Fruit fly (Drosophila melanogaster): Measurements from ENCODE around the gene SoYb.

Gene SoYb

DNA sequence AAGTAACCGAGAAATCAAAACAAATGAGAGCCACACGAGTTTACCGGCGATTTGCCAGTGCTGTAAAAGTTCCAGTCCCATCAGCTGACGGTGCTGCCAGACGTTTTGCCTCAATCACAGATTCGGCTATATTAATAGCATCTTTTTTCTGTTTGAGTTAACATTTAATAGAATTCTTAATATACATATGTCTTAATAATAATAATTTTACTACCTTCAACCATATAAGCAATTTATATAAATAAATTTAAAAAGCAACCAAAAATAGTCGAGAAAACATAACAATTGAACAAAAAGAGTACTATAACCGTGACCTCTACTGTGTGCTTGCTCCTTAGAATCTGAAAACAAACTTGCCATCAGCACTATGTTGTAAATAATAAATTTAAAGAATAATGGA is 48.4 kb downstream of the SoYb start, which contains the start of the genes CG13126 and CG4709:
Gene CG13126 (minus strand): TSS at position 63 of the 400 bp plus-strand sequence.
Gene CG4709 (plus strand): TSS at position 207 of the 400 bp plus-strand sequence.
- TF ChIP-seq D1 (tag; optimal IDR thresholded peaks at IDR 0.05) (no peak), Pif1A (GFP tag; optimal IDR thresholded peaks at IDR 0.05) (peak; percentile 81), CG15710 (tag; optimal IDR thresholded peaks at IDR 0.05) (peak; percentile 89), Pif1B (GFP tag; optimal IDR thresholded peaks at IDR 0.05) (peak; percentile 89), CG12605 (GFP tag; IDR thresholded peaks at IDR 0.05) (peak; percentile 95), CG8301 (tag; optimal IDR thresholded peaks at IDR 0.05) (peak; percentile 92), Snoo (tag; optimal IDR thresholded peaks at IDR 0.05) (peak; percentile 86), rn (GFP tag; IDR thresholded peaks at IDR 0.05) (peak; percentile 59; the same call in 1 of the 2 replicates), CG32121 (GFP tag; IDR thresholded peaks at IDR 0.05) (peak; percentile 89), CG4496 (GFP tag; IDR thresholded peaks at IDR 0.05) (peak; percentile 87), gl (tag; optimal IDR thresholded peaks at IDR 0.05) (peak; percentile 80), Ets98B (GFP tag; IDR thresholded peaks at IDR 0.05) (peak; percentile 90), CG8159 (tag; optimal IDR thresholded peaks at IDR 0.05) (peak; percentile 97), CG17806 (tag; optimal IDR thresholded peaks at IDR 0.05) (peak; percentile 96), CG14655 (GFP tag; optimal IDR thresholded peaks at IDR 0.05) (peak; percentile 94), CG9948 (tag; optimal IDR thresholded peaks at IDR 0.05) (peak; percentile 93), EcR (GFP tag; optimal IDR thresholded peaks at IDR 0.05) (peak; percentile 19), CG13204 (GFP tag; optimal IDR thresholded peaks at IDR 0.05) (peak; percentile 56), fd96Ca (GFP tag; IDR thresholded peaks at IDR 0.05) (peak; percentile 71), CG34367 (tag; optimal IDR thresholded peaks at IDR 0.05) (peak; percentile 74), CG10348 (GFP tag; IDR thresholded peaks at IDR 0.05) (no peak)

DNA sequence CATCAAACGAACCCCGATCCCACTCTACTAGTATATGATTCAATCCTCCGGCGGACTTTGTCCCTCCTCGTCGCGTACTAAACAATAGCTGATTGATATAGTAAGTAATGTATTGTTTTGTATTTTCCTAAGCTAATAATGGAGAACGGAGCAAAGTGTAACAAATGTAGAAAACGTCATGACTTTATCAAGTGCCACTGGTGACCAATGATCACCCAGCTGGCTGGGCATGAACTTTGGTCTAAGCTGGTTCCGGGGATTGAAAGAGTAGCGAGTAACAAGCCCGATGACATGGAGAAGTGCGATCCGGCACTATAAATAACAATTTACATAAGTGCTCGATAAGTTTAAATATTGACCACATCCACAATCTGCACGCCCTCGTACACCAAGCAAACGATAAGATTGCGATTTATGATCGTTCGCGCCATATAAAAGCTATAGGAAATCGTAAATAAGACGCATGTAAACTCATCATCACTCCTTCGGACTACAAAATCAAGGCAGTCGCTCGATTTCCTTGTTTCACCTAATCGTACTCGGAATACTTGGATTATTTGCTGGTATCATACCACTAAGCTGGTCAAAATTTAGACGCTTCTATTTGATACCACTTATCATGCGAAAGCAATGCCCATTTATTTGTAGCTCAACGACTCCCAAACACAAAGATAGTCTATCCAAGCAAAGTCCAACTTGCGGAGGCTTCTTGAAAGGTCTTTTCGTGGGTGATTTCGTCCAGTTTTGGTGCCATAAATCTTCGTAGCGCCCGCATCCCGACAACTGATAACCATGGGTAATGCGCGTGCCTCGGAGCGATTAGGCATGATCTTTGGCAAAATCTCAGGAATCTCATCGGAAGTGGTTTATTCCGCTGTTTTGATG is 53.1 kb downstream of the SoYb start:
- TF ChIP-seq Pif1A (GFP tag; optimal IDR thresholded peaks at IDR 0.05) (peak; percentile 2), CG15710 (tag; optimal IDR thresholded peaks at IDR 0.05) (no peak), CG9948 (tag; optimal IDR thresholded peaks at IDR 0.05) (no peak), CG17806 (tag; optimal IDR thresholded peaks at IDR 0.05) (no peak), D1 (tag; optimal IDR thresholded peaks at IDR 0.05) (no peak), CG12605 (GFP tag; IDR thresholded peaks at IDR 0.05) (peak; percentile 47; the same call in 1 of the 2 replicates), CG34367 (tag; optimal IDR thresholded peaks at IDR 0.05) (no peak), Snoo (tag; optimal IDR thresholded peaks at IDR 0.05) (no peak), CG14655 (GFP tag; optimal IDR thresholded peaks at IDR 0.05) (peak; percentile 31), EcR (GFP tag; optimal IDR thresholded peaks at IDR 0.05) (no peak), Pif1B (GFP tag; optimal IDR thresholded peaks at IDR 0.05) (peak; percentile 17), rn (GFP tag; IDR thresholded peaks at IDR 0.05) (no peak), CG4496 (GFP tag; IDR thresholded peaks at IDR 0.05) (no peak), CG10348 (GFP tag; IDR thresholded peaks at IDR 0.05) (no peak), CG13204 (GFP tag; optimal IDR thresholded peaks at IDR 0.05) (peak; percentile 25), CG32121 (GFP tag; IDR thresholded peaks at IDR 0.05) (no peak), CG8301 (tag; optimal IDR thresholded peaks at IDR 0.05) (peak; percentile 23), CG8159 (tag; optimal IDR thresholded peaks at IDR 0.05) (no peak), fd96Ca (GFP tag; IDR thresholded peaks at IDR 0.05) (no peak), gl (tag; optimal IDR thresholded peaks at IDR 0.05) (no peak), Ets98B (GFP tag; IDR thresholded peaks at IDR 0.05) (no peak; the same call in 1 of the 2 replicates)

DNA sequence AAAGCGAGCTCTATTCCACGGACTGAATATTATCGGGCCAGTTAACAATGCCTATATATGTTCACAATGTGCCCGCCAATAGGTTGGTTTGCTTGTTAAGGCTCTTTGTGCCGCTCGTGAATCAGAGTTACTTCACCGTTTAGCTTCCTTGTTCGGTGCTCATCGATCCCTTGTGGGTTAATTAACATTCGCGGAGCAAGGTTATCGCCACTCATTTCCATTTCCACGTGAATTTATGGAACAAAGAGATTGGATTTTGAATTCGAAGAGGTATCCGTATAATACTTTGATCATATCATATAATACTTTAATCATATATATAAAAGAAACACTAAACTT is 54.0 kb downstream of the SoYb start:
- TF ChIP-seq Pif1A (GFP tag; optimal IDR thresholded peaks at IDR 0.05) (no peak), Pif1B (GFP tag; optimal IDR thresholded peaks at IDR 0.05) (no peak), CG8159 (tag; optimal IDR thresholded peaks at IDR 0.05) (no peak)

DNA sequence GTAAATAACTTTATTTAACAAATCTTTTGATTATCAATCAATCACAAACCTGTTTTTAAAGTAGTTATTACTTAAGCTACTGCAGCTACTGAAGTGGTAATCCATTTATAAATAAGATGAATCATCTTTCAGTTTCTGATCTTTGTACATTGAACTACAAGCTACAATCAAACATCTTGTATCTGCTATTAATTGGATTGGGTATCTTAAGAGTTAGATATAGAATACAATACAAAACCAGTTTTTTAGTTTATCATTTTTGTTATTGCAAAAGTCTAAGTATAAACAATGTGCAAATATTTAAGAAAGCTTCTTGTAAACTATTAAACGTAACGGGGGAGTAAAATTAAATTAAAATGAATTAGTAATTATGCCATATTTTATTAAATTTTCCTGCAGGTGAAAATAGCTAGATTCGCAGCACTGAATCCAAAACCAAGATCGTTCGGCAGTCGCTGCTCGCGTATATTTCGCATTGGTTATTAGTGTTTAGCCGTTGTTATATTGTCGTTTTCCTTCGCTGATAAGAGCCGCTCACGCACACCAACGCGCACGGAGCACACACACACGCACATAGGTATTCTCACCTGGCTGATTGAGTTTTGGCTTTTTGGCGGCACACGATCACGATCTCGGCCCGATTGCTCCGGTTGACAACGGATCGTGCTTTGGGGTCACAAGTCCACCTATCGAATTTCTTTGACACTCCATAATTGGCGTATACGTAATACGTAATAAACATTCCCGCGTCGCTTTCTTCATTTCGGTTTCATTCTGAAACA is 54.6 kb downstream of the SoYb start:
- TF ChIP-seq CG4496 (GFP tag; IDR thresholded peaks at IDR 0.05) (0 out of 3 replicates have a peak, but pooled peaks have one; percentile 32), Ets98B (GFP tag; IDR thresholded peaks at IDR 0.05) (no peak), CG32121 (GFP tag; IDR thresholded peaks at IDR 0.05) (no peak), gl (tag; optimal IDR thresholded peaks at IDR 0.05) (no peak), CG8159 (tag; optimal IDR thresholded peaks at IDR 0.05) (peak; percentile 26), Snoo (tag; optimal IDR thresholded peaks at IDR 0.05) (no peak), D1 (tag; optimal IDR thresholded peaks at IDR 0.05) (no peak), rn (GFP tag; IDR thresholded peaks at IDR 0.05) (no peak), CG17806 (tag; optimal IDR thresholded peaks at IDR 0.05) (no peak), CG13204 (GFP tag; optimal IDR thresholded peaks at IDR 0.05) (peak; percentile 78), EcR (GFP tag; optimal IDR thresholded peaks at IDR 0.05) (peak; percentile 73), CG14655 (GFP tag; optimal IDR thresholded peaks at IDR 0.05) (peak; percentile 54), CG15710 (tag; optimal IDR thresholded peaks at IDR 0.05) (peak; percentile 32)

DNA sequence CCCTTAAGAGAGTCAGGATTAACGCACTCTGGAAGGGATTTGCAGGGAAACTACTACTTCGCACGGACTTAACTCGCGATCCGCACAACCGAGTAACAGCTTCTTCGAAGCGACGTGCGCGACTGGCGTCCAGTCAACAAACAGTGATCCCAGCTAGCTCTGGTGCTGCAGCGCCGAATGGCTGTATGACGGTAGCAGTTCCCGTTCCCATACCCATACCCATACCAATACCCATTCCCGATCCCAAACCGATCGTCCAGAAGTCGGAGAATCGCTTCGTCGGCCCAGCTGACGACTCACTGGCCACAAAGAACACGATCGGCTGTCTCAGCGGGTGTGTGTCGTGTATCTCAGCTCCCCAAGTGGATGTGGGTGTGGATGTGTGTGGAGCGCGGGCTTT is 55.3 kb downstream of the SoYb start, which contains the start of gene CG5853:
Gene CG5853 (minus strand): TSS at position 384 of the 400 bp plus-strand sequence.
- no peak for TF ChIP-seq CG10348 (GFP tag; IDR thresholded peaks at IDR 0.05)
- TF ChIP-seq CG14655 (GFP tag; optimal IDR thresholded peaks at IDR 0.05): no peak
- TF ChIP-seq EcR (GFP tag; optimal IDR thresholded peaks at IDR 0.05): peak; percentile 68
- TF ChIP-seq Ets98B (GFP tag; IDR thresholded peaks at IDR 0.05): peak; percentile 67
- no peak for TF ChIP-seq CG9948 (tag; optimal IDR thresholded peaks at IDR 0.05)
- TF ChIP-seq CG8301 (tag; optimal IDR thresholded peaks at IDR 0.05): no peak
- peak; percentile 69; the same call in 2 of the 3 replicates for TF ChIP-seq CG4496 (GFP tag; IDR thresholded peaks at IDR 0.05)
- TF ChIP-seq CG32121 (GFP tag; IDR thresholded peaks at IDR 0.05): 0 out of 2 replicates have a peak, but pooled peaks have one; percentile 44
- 0 out of 2 replicates have a peak, but pooled peaks have one; percentile 22 for TF ChIP-seq CG12605 (GFP tag; IDR thresholded peaks at IDR 0.05)
- no peak for TF ChIP-seq Snoo (tag; optimal IDR thresholded peaks at IDR 0.05)
- no peak for TF ChIP-seq CG17806 (tag; optimal IDR thresholded peaks at IDR 0.05)
- TF ChIP-seq CG13204 (GFP tag; optimal IDR thresholded peaks at IDR 0.05): peak; percentile 95
- TF ChIP-seq Pif1A (GFP tag; optimal IDR thresholded peaks at IDR 0.05): peak; percentile 51
- TF ChIP-seq gl (tag; optimal IDR thresholded peaks at IDR 0.05): no peak
- no peak for TF ChIP-seq D1 (tag; optimal IDR thresholded peaks at IDR 0.05)
- TF ChIP-seq fd96Ca (GFP tag; IDR thresholded peaks at IDR 0.05): peak; percentile 70
- TF ChIP-seq Pif1B (GFP tag; optimal IDR thresholded peaks at IDR 0.05): peak; percentile 45
